Worm (Caenorhabditis elegans) whole organism, L2 larva: ENCODE results near the gene F41G3.6.

Source experiments
- C34F6.9 ChIP-seq: fragments of 150-350 bp; optimal IDR thresholded peaks from 2 replicates; lab custom pipeline; 2014; ENCODE audit warnings: missing biosample characterization, missing genetic modification characterization
- F13H6.1 ChIP-seq: sonication (generic microtip); optimal IDR thresholded peaks from 2 replicates; lab custom pipeline; 2016; ENCODE audit warnings: missing genetic modification characterization, missing compliant biosample characterization
- R02D3.7 ChIP-seq: fragments of 150-350 bp; optimal IDR thresholded peaks from 2 replicates; lab custom pipeline; 2014; ENCODE audit warnings: missing biosample characterization, missing genetic modification characterization
- ZK546.5 ChIP-seq: sonication (generic microtip); optimal IDR thresholded peaks from 2 replicates; lab custom pipeline; 2017; ENCODE audit warnings: missing biosample characterization, missing genetic modification characterization
- alr-1 ChIP-seq: fragments of 150-350 bp; optimal IDR thresholded peaks from 2 replicates; lab custom pipeline; 2014; ENCODE audit warnings: missing biosample characterization, missing genetic modification characterization
- aly-2 ChIP-seq: fragments of 150-350 bp; optimal IDR thresholded peaks from 2 replicates; lab custom pipeline; 2014; ENCODE audit warnings: missing biosample characterization, missing genetic modification characterization
- ama-1 ChIP-seq: fragments of 150-350 bp; optimal IDR thresholded peaks from 2 replicates; lab custom pipeline; 2018; ENCODE audit warnings: inconsistent platforms
- blmp-1 ChIP-seq: sonication (generic microtip); optimal IDR thresholded peaks from 2 replicates; lab custom pipeline; 2017; ENCODE audit warnings: missing genetic modification characterization, mild to moderate bottlenecking, missing compliant biosample characterization, antibody characterized with exemption, moderate library complexity; ENCODE audit not compliant: insufficient read depth
- ceh-16 ChIP-seq: fragments of 150-350 bp; optimal IDR thresholded peaks from 2 replicates; lab custom pipeline; 2014; ENCODE audit warnings: missing biosample characterization, missing genetic modification characterization
- ceh-82 ChIP-seq: fragments of 150-350 bp; optimal IDR thresholded peaks from 2 replicates; lab custom pipeline; 2014; ENCODE audit warnings: missing biosample characterization, missing genetic modification characterization
- egl-27 ChIP-seq: sonication (generic microtip); optimal IDR thresholded peaks from 3 replicates; lab custom pipeline; 2017; ENCODE audit warnings: missing biosample characterization, missing genetic modification reagents, missing genetic modification characterization
- elt-1 ChIP-seq: fragments of 150-350 bp; optimal IDR thresholded peaks from 2 replicates; lab custom pipeline; 2014; ENCODE audit warnings: missing biosample characterization, missing genetic modification characterization
- fos-1 ChIP-seq: fragments of 150-350 bp; optimal IDR thresholded peaks from 2 replicates; lab custom pipeline; 2014; ENCODE audit warnings: missing biosample characterization, missing genetic modification characterization
- gmeb-1 ChIP-seq: fragments of 150-350 bp; optimal IDR thresholded peaks from 2 replicates; lab custom pipeline; 2014; ENCODE audit warnings: missing biosample characterization, missing genetic modification characterization
- lin-11 ChIP-seq: fragments of 150-350 bp; sonication (generic microtip); optimal IDR thresholded peaks from 2 replicates; lab custom pipeline; 2014; ENCODE audit warnings: missing biosample characterization, missing genetic modification characterization, inconsistent platforms, mixed read lengths
- lin-39 ChIP-seq: fragments of 150-350 bp; optimal IDR thresholded peaks from 2 replicates; lab custom pipeline; 2014; ENCODE audit warnings: missing biosample characterization, missing genetic modification reagents, missing genetic modification characterization
- mbf-1 ChIP-seq: sonication (generic microtip); optimal IDR thresholded peaks from 2 replicates; lab custom pipeline; 2017; ENCODE audit warnings: missing biosample characterization, missing genetic modification characterization
- nhr-10 ChIP-seq: sonication (generic microtip); optimal IDR thresholded peaks from 2 replicates; lab custom pipeline; 2017; ENCODE audit warnings: missing biosample characterization, missing genetic modification characterization
- nhr-11 ChIP-seq: fragments of 150-350 bp; optimal IDR thresholded peaks from 2 replicates; lab custom pipeline; 2014; ENCODE audit warnings: missing biosample characterization, missing genetic modification characterization
- nhr-12 ChIP-seq: fragments of 150-350 bp; optimal IDR thresholded peaks from 2 replicates; lab custom pipeline; 2014; ENCODE audit warnings: missing biosample characterization, missing genetic modification characterization
- nhr-129 ChIP-seq: fragments of 150-350 bp; optimal IDR thresholded peaks from 2 replicates; lab custom pipeline; 2014; ENCODE audit warnings: missing biosample characterization, missing genetic modification characterization
- nhr-21 ChIP-seq: fragments of 150-350 bp; optimal IDR thresholded peaks from 2 replicates; lab custom pipeline; 2014; ENCODE audit warnings: missing biosample characterization, missing genetic modification characterization
- nhr-25 ChIP-seq: fragments of 150-350 bp; sonication (generic microtip); optimal IDR thresholded peaks from 3 replicates; lab custom pipeline; 2014; ENCODE audit warnings: missing biosample characterization, missing genetic modification characterization
- sem-4 ChIP-seq: fragments of 150-350 bp; optimal IDR thresholded peaks from 2 replicates; lab custom pipeline; 2014; ENCODE audit warnings: missing biosample characterization, missing genetic modification reagents, missing genetic modification characterization
- sma-3 ChIP-seq: sonication (generic microtip); optimal IDR thresholded peaks from 2 replicates; lab custom pipeline; 2016; ENCODE audit warnings: missing genetic modification reagents, missing genetic modification characterization, missing compliant biosample characterization
- sma-9 ChIP-seq, 2 experiments: fragments of 150-350 bp in 1 of 2; sonication (generic microtip) in 1 of 2; optimal IDR thresholded peaks; 2 replicates each; lab custom pipeline; 2014 to 2016; ENCODE audit warnings: missing genetic modification characterization in 2 of 2, mild to moderate bottlenecking in 1 of 2, missing biosample characterization in 1 of 2, missing compliant biosample characterization in 1 of 2, missing genetic modification reagents in 1 of 2, moderate library complexity in 1 of 2
- snpc-4 ChIP-seq: fragments of 150-350 bp; optimal IDR thresholded peaks from 2 replicates; lab custom pipeline; 2014; ENCODE audit warnings: missing biosample characterization, missing genetic modification characterization
- unc-55 ChIP-seq: fragments of 150-350 bp; sonication (generic microtip); optimal IDR thresholded peaks from 3 replicates; lab custom pipeline; 2014; ENCODE audit warnings: missing biosample characterization, missing genetic modification reagents, missing genetic modification characterization
- ztf-1 ChIP-seq: fragments of 200-800 bp; sonication (Bioruptor generic); conservative IDR thresholded peaks from 2 replicates; pipeline ENCODE4 v1.3.6; 2022; ENCODE audit warnings: missing genetic modification characterization, missing compliant biosample characterization
- ztf-4 ChIP-seq: fragments of 150-350 bp; optimal IDR thresholded peaks from 2 replicates; lab custom pipeline; 2014; ENCODE audit warnings: missing biosample characterization, missing genetic modification characterization

Gene F41G3.6

ce11 chrII:6783377-6783829 lies 40.7 kb downstream of the F41G3.6 start, which contains the start of gene gldi-2:
Gene gldi-2 (plus strand): TSS chrII:6783427.
- no peak for TF ChIP-seq ama-1
- no peak for TF ChIP-seq sem-4 (tag; lab: Kevin White, UChicago)
- no peak for TF ChIP-seq nhr-12 (tag; lab: Kevin White, UChicago)
- no peak for TF ChIP-seq fos-1
- TF ChIP-seq gmeb-1 (tag; lab: Kevin White, UChicago), result no peak
- TF ChIP-seq nhr-11, result no peak
- TF ChIP-seq snpc-4 (tag; lab: Kevin White, UChicago), result no peak
- no peak for TF ChIP-seq nhr-21 (tag; lab: Kevin White, UChicago)
- TF ChIP-seq lin-39 (tag; lab: Kevin White, UChicago), result no peak
- no peak for TF ChIP-seq ZK546.5 (tag; lab: Kevin White, UChicago)
- TF ChIP-seq egl-27, result no peak
- no peak for TF ChIP-seq sma-3

ce11 chrII:6788672-6789298 lies 46.1 kb downstream of the F41G3.6 start, which contains the start of gene T13C2.3:
Gene T13C2.3 (plus strand): TSS chrII:6789248.
- no peak for TF ChIP-seq C34F6.9 (tag; lab: Kevin White, UChicago)
- TF ChIP-seq ZK546.5 (tag; lab: Kevin White, UChicago), result no peak
- TF ChIP-seq ztf-4 (tag; lab: Kevin White, UChicago), result no peak
- no peak for TF ChIP-seq lin-11 (tag; lab: Kevin White, UChicago)
- no peak for TF ChIP-seq nhr-25 (tag; lab: Kevin White, UChicago)
- TF ChIP-seq sma-3, result no peak
- no peak for TF ChIP-seq mbf-1
- no peak for TF ChIP-seq sma-9 (GFP tag; optimal IDR thresholded peaks at IDR 0.05; lab: Kevin White, UChicago)
- no peak for TF ChIP-seq sma-9 (tag; optimal IDR thresholded peaks at IDR 0.05; lab: Kevin White, UChicago)
- no peak for TF ChIP-seq ztf-1 (GFP tag; lab: Robert Waterston, UW)
- TF ChIP-seq unc-55, result no peak
- no peak for TF ChIP-seq R02D3.7 (tag; lab: Kevin White, UChicago)

- TF ChIP-seq elt-1 (tag; lab: Kevin White, UChicago) (no peak), alr-1 (tag; lab: Kevin White, UChicago) (no peak), blmp-1 (tag; lab: Kevin White, UChicago) (no peak), F13H6.1 (tag; lab: Kevin White, UChicago) (no peak), ama-1 (no peak), egl-27 (no peak), ceh-16 (tag; lab: Kevin White, UChicago) (no peak), nhr-21 (tag; lab: Kevin White, UChicago) (no peak), ceh-82 (no peak), sma-3 (no peak), aly-2 (no peak), nhr-11 (no peak), nhr-10 (tag; lab: Kevin White, UChicago) (no peak), unc-55 (no peak), ZK546.5 (tag; lab: Kevin White, UChicago) (no peak), nhr-129 (tag; lab: Kevin White, UChicago) (no peak), lin-39 (tag; lab: Kevin White, UChicago) (no peak)
- TF ChIP-seq, all 48 proteins: peak for 0
Measured at ce11 chrII:6791891-6792290, 49.2 kb downstream of the F41G3.6 start, which contains the start of gene T13C2.2. Gene T13C2.2 (plus strand): TSS chrII:6792191.
